Worm (Caenorhabditis elegans) whole organism, young adult: Measurements from ENCODE around the gene Y54G2A.37.

ENCODE experiments used
- F23B12.7 ChIP-seq: sonication (generic microtip); optimal IDR thresholded peaks from 2 replicates; lab custom pipeline; 2017; ENCODE audit warnings: missing genetic modification characterization, mild to moderate bottlenecking, missing compliant biosample characterization, antibody characterized with exemption, moderate library complexity; ENCODE audit not compliant: insufficient read depth
- T26A5.8 ChIP-seq: sonication (generic microtip); optimal IDR thresholded peaks from 2 replicates; lab custom pipeline; 2016; ENCODE audit warnings: missing genetic modification characterization, missing compliant biosample characterization
- Y53F4B.3 ChIP-seq: fragments of 200-800 bp; sonication (Bioruptor generic); IDR thresholded peaks from 2 replicates; pipeline ENCODE4 v1.3.6; 2022; ENCODE audit warnings: missing genetic modification reagents, missing genetic modification characterization, missing compliant biosample characterization
- Y53G8AR.9 ChIP-seq: fragments of 200-800 bp; sonication (Bioruptor generic); conservative IDR thresholded peaks from 2 replicates; pipeline ENCODE4 v1.3.6; 2022; ENCODE audit warnings: missing genetic modification reagents, missing genetic modification characterization, missing compliant biosample characterization
- ZK185.1 ChIP-seq: sonication (generic microtip); optimal IDR thresholded peaks from 2 replicates; lab custom pipeline; 2016; ENCODE audit warnings: mild to moderate bottlenecking, missing genetic modification characterization, missing compliant biosample characterization; ENCODE audit not compliant: poor library complexity, severe bottlenecking
- ama-1 ChIP-seq, 3 experiments: fragments of 150-350 bp in 1 of 3; sonication (generic microtip) in 2 of 3; optimal IDR thresholded peaks; 2 replicates each; lab custom pipeline; 2014 to 2018; ENCODE audit warnings: missing biosample characterization in 2 of 3, missing genetic modification characterization in 2 of 3, missing genetic modification reagents in 2 of 3
- aptf-3 ChIP-seq: fragments of 200-800 bp; sonication (Bioruptor generic); IDR thresholded peaks from 2 replicates; pipeline ENCODE4 v1.3.6; 2022; ENCODE audit warnings: missing genetic modification characterization, missing compliant biosample characterization
- attf-3 ChIP-seq: fragments of 200-800 bp; sonication (Bioruptor generic); conservative IDR thresholded peaks from 2 replicates; pipeline ENCODE4 v1.3.6; 2022; ENCODE audit warnings: missing genetic modification reagents, missing genetic modification characterization, missing compliant biosample characterization
- attf-5 ChIP-seq: fragments of 200-800 bp; sonication (Bioruptor generic); optimal IDR thresholded peaks from 2 replicates; lab custom pipeline; 2018; ENCODE audit warnings: mild to moderate bottlenecking, missing genetic modification characterization, missing compliant biosample characterization
- bed-1 ChIP-seq: fragments of 200-800 bp; sonication (Bioruptor generic); IDR thresholded peaks from 2 replicates; pipeline ENCODE4 v1.3.6; 2022; ENCODE audit warnings: missing genetic modification reagents, missing genetic modification characterization, missing compliant biosample characterization
- cebp-2 ChIP-seq: fragments of 200-800 bp; sonication (Bioruptor generic); IDR thresholded peaks from 2 replicates; pipeline ENCODE4 v1.3.6; 2022; ENCODE audit warnings: missing genetic modification characterization, missing compliant biosample characterization
- ceh-100 ChIP-seq: fragments of 200-800 bp; sonication (Bioruptor generic); IDR thresholded peaks from 2 replicates; pipeline ENCODE4 v1.3.6; 2022; ENCODE audit warnings: missing genetic modification reagents, missing genetic modification characterization, missing compliant biosample characterization
- dpff-1 ChIP-seq: sonication (generic microtip); optimal IDR thresholded peaks from 2 replicates; lab custom pipeline; 2017; ENCODE audit warnings: mild to moderate bottlenecking, missing genetic modification characterization, missing compliant biosample characterization
- egrh-3 ChIP-seq: fragments of 200-800 bp; sonication (Bioruptor generic); IDR thresholded peaks from 2 replicates; pipeline ENCODE4 v1.3.6; 2022; ENCODE audit warnings: missing genetic modification reagents, missing genetic modification characterization, missing compliant biosample characterization
- ets-4 ChIP-seq: fragments of 200-800 bp; sonication (Bioruptor generic); optimal IDR thresholded peaks from 2 replicates; lab custom pipeline; 2018; ENCODE audit warnings: mild to moderate bottlenecking, missing genetic modification characterization, missing compliant biosample characterization
- fkh-3 ChIP-seq: sonication (generic microtip); optimal IDR thresholded peaks from 2 replicates; lab custom pipeline; 2016; ENCODE audit warnings: mild to moderate bottlenecking, missing genetic modification characterization, missing compliant biosample characterization
- hlh-12 ChIP-seq: sonication (generic microtip); optimal IDR thresholded peaks from 2 replicates; lab custom pipeline; 2016; ENCODE audit warnings: missing genetic modification characterization, missing compliant biosample characterization
- hlh-26 ChIP-seq: fragments of 200-800 bp; sonication (Bioruptor generic); conservative IDR thresholded peaks from 2 replicates; pipeline ENCODE4 v1.3.6; 2022; ENCODE audit warnings: missing genetic modification reagents, missing genetic modification characterization, missing compliant biosample characterization
- hmg-1.2 ChIP-seq: fragments of 200-800 bp; sonication (Bioruptor generic); IDR thresholded peaks from 2 replicates; pipeline ENCODE4 v1.3.6; 2022; ENCODE audit warnings: missing genetic modification reagents, missing genetic modification characterization, missing compliant biosample characterization
- let-607 ChIP-seq, 2 experiments: fragments of 200-800 bp in 1 of 2; sonication (Bioruptor generic) in 1 of 2; sonication (generic microtip) in 1 of 2; optimal IDR thresholded peaks; 2 replicates each; lab custom pipeline; 2016 to 2018; ENCODE audit warnings: mild to moderate bottlenecking in 2 of 2, missing compliant biosample characterization in 2 of 2, missing genetic modification characterization in 2 of 2, moderate library complexity in 2 of 2, missing genotype in 1 of 2
- madf-3 ChIP-seq: fragments of 200-800 bp; sonication (Bioruptor generic); IDR thresholded peaks from 2 replicates; pipeline ENCODE4 v1.3.6; 2022; ENCODE audit warnings: missing genetic modification reagents, missing genetic modification characterization, missing compliant biosample characterization
- madf-6 ChIP-seq: fragments of 200-800 bp; sonication (Bioruptor generic); IDR thresholded peaks from 2 replicates; pipeline ENCODE4 v1.3.6; 2022; ENCODE audit warnings: missing genetic modification reagents, missing genetic modification characterization, missing compliant biosample characterization
- mcd-1 ChIP-seq: fragments of 200-800 bp; sonication (Bioruptor generic); IDR thresholded peaks from 2 replicates; pipeline ENCODE4 v1.3.6; 2022; ENCODE audit warnings: missing genetic modification reagents, missing genetic modification characterization, missing compliant biosample characterization
- mes-4 ChIP-seq: sonication (generic microtip); optimal IDR thresholded peaks from 2 replicates; lab custom pipeline; 2016; ENCODE audit warnings: missing genotype, missing genetic modification characterization, missing compliant biosample characterization
- nhr-179 ChIP-seq: sonication (generic microtip); optimal IDR thresholded peaks from 2 replicates; lab custom pipeline; 2016; ENCODE audit warnings: mild to moderate bottlenecking, missing genetic modification characterization, missing compliant biosample characterization
- nhr-80 ChIP-seq: sonication (generic microtip); optimal IDR thresholded peaks from 2 replicates; lab custom pipeline; 2016; ENCODE audit warnings: missing genetic modification characterization, missing compliant biosample characterization
- rcor-1 ChIP-seq: fragments of 200-800 bp; sonication (Bioruptor generic); IDR thresholded peaks from 2 replicates; pipeline ENCODE4 v1.3.6; 2022; ENCODE audit warnings: missing genetic modification reagents, missing genetic modification characterization, missing compliant biosample characterization
- rpc-1 ChIP-seq, 2 experiments: fragments of 150-350 bp in 1 of 2; sonication (generic microtip) in 1 of 2; optimal IDR thresholded peaks; 2 replicates each; lab custom pipeline; 2014 to 2018; ENCODE audit warnings: missing biosample characterization in 1 of 2, missing genetic modification characterization in 1 of 2, missing genetic modification reagents in 1 of 2, missing genotype in 1 of 2
- snpc-4 ChIP-seq, 5 experiments: fragments of 150-350 bp in 1 of 5; sonication (generic microtip) in 4 of 5; optimal IDR thresholded peaks; 2 replicates each; lab custom pipeline; 2014 to 2018; ENCODE audit warnings: missing genetic modification characterization in 5 of 5, missing biosample characterization in 3 of 5, antibody characterized with exemption in 2 of 5, mild to moderate bottlenecking in 2 of 5, missing compliant biosample characterization in 2 of 5, missing genotype in 2 of 5, moderate library complexity in 2 of 5, missing genetic modification reagents in 1 of 5
- sptf-2 ChIP-seq: fragments of 200-800 bp; sonication (Bioruptor generic); optimal IDR thresholded peaks from 2 replicates; lab custom pipeline; 2018; ENCODE audit warnings: mild to moderate bottlenecking, missing genetic modification characterization, missing compliant biosample characterization
- tlf-1 ChIP-seq: fragments of 200-800 bp; sonication (Bioruptor generic); optimal IDR thresholded peaks from 2 replicates; lab custom pipeline; 2018; ENCODE audit warnings: mild to moderate bottlenecking, missing genetic modification characterization, missing compliant biosample characterization
- zfh-2 ChIP-seq: fragments of 200-800 bp; sonication (Bioruptor generic); conservative IDR thresholded peaks from 2 replicates; pipeline ENCODE4 v1.3.6; 2022; ENCODE audit warnings: missing genetic modification reagents, missing genetic modification characterization, missing compliant biosample characterization
- zim-3 ChIP-seq: sonication (generic microtip); optimal IDR thresholded peaks from 2 replicates; lab custom pipeline; 2017; ENCODE audit warnings: mild to moderate bottlenecking, missing genetic modification characterization, moderate library complexity, missing compliant biosample characterization

The Y54G2A.37 gene

DNA sequence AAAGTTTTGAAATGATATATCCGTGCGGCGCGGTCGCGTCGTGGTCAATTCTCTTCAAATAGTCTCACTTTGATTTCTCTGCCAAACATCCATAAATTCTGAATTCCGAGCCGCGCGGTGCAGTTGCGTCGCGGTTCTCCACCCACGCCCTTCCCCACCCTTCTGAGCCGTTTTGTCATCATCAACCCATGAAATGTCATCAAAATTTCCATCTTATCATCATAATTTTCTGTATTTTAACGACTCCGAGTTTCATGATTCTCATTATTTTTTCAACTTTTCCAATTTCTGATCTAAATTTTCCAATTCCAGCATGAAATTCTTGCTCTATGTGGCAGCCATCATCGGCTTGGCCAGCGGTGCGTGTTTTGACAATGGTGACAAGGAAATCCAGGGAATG is 21.7 kb downstream of the Y54G2A.37 start, which contains the start of gene clec-84:
Gene clec-84 (plus strand): TSS at position 301 of the 400 bp plus-strand sequence.
- TF ChIP-seq T26A5.8 (tag; lab: Kevin White, UChicago) = no peak

DNA sequence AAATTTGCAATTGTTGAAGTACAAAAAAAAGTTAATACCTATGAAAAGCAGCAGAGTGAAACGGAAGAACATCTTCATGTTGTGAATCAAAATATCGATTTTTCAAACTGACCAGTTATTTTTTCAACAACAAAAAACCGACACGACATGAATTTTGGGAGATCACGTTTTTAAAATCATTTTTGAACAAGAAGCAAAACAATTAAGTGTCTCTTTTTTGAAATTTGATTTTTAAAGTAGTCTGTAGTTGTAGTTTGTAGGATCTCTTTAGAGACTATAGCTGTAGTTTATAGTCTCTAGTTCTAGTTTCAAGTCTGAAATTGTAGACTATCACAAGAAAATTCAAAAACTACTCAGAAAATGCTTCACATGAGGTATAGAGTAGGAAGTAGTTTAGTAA is 23.4 kb downstream of the Y54G2A.37 start, which contains the start of gene Y54G2A.15:
Gene Y54G2A.15 (minus strand): TSS at position 101 of the 400 bp plus-strand sequence.
- TF ChIP-seq ZK185.1 (tag; lab: Kevin White, UChicago) (no peak), mes-4 (no peak), mcd-1 (GFP tag; lab: Robert Waterston, UW) (no peak), madf-3 (GFP tag; lab: Robert Waterston, UW) (no peak), attf-3 (GFP tag; lab: Robert Waterston, UW) (no peak), zim-3 (tag; lab: Kevin White, UChicago) (no peak)

DNA sequence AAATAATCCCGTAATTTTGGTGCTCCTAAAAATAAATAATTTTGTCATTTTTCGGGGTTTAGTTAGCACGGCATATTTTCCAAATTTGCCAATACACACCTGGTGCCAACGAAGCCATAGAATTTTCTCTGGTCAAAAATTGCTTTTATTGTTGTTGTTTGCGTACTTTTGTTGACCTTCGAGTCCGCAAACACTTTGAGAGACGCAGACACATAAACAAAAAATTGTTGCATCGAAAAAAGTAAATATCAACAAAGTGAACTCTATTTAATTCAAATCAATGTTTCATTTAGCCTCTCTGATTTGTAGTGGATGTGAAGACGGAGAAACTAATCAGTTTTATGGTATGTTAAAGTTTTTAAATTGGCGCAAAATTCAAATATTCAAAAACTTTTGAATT is 25.8 kb downstream of the Y54G2A.37 start, which contains the start of gene Y54G2A.40:
Gene Y54G2A.40 (plus strand): TSS at position 213 of the 400 bp plus-strand sequence.
- peak; percentile 55 for TF ChIP-seq attf-5 (GFP tag; lab: Kevin White, UChicago)
- peak; percentile 58 for TF ChIP-seq hmg-1.2 (GFP tag; lab: Robert Waterston, UW)
- no peak for TF ChIP-seq egrh-3 (GFP tag; lab: Robert Waterston, UW)
- peak; percentile 6 for TF ChIP-seq nhr-80 (tag; lab: Kevin White, UChicago)

- no peak for TF ChIP-seq rcor-1 (GFP tag; lab: Robert Waterston, UW)
- no peak for TF ChIP-seq Y53G8AR.9
- 0 out of 2 replicates have a peak, but pooled peaks have one; percentile 26 for TF ChIP-seq cebp-2 (GFP tag; lab: Robert Waterston, UW)
- no peak for TF ChIP-seq snpc-4 (GFP tag; optimal IDR thresholded peaks at IDR 0.05; lab: Kevin White, UChicago)
- peak in 1 of 4 experiments; percentile 78 for TF ChIP-seq snpc-4 (tag; optimal IDR thresholded peaks at IDR 0.05; lab: Kevin White, UChicago)
- no peak for TF ChIP-seq fkh-3
- no peak for TF ChIP-seq nhr-179 (tag; lab: Kevin White, UChicago)
- TF ChIP-seq rpc-1 (optimal IDR thresholded peaks at IDR 0.05; lab: Kevin White, UChicago) = no peak
- no peak for TF ChIP-seq rpc-1 (tag; optimal IDR thresholded peaks at IDR 0.05; lab: Kevin White, UChicago)
- no peak for TF ChIP-seq hlh-12 (tag; lab: Kevin White, UChicago)
- TF ChIP-seq zfh-2 (GFP tag; lab: Robert Waterston, UW) = peak; percentile 64
- TF ChIP-seq, all 124 proteins: peak for 3
Observed at ce11 chrIV:2849269-2849668, 28.8 kb downstream of the Y54G2A.37 start.

ce11 chrIV:2850586-2850985 is 30.1 kb downstream of the Y54G2A.37 start, which contains the start of gene clec-85:
Gene clec-85 (plus strand): TSS chrIV:2850886.
- no peak for TF ChIP-seq ama-1 (optimal IDR thresholded peaks at IDR 0.05; lab: Kevin White, UChicago)
- no peak for TF ChIP-seq ama-1 (GFP tag; optimal IDR thresholded peaks at IDR 0.05; lab: Kevin White, UChicago)
- TF ChIP-seq tlf-1 (GFP tag; lab: Kevin White, UChicago) = no peak
- no peak for TF ChIP-seq dpff-1
- TF ChIP-seq let-607 (tag; optimal IDR thresholded peaks at IDR 0.05; lab: Kevin White, UChicago) = no peak
- TF ChIP-seq zim-3 (tag; lab: Kevin White, UChicago) = no peak
- no peak for TF ChIP-seq madf-6 (GFP tag; lab: Robert Waterston, UW)
- TF ChIP-seq bed-1 (GFP tag; lab: Robert Waterston, UW) = no peak
- TF ChIP-seq cebp-2 (GFP tag; lab: Robert Waterston, UW) = no peak
- no peak for TF ChIP-seq ceh-100
- no peak for TF ChIP-seq F23B12.7 (tag; lab: Kevin White, UChicago)
- no peak for TF ChIP-seq sptf-2 (GFP tag; lab: Kevin White, UChicago)
- TF ChIP-seq Y53F4B.3 = no peak
- no peak for TF ChIP-seq aptf-3
- TF ChIP-seq rcor-1 (GFP tag; lab: Robert Waterston, UW) = no peak
- TF ChIP-seq hlh-26 (GFP tag; lab: Robert Waterston, UW) = no peak
- TF ChIP-seq ets-4 (GFP tag; lab: Kevin White, UChicago) = no peak
